Worm (Caenorhabditis elegans) whole organism, late embryonic: ENCODE results near the gene F37H8.6.

Experiments used
- C08G9.2 ChIP-seq: sonication (generic microtip); optimal IDR thresholded peaks from 2 replicates; lab custom pipeline; 2016; ENCODE audit warnings: mild to moderate bottlenecking, missing genetic modification characterization, moderate library complexity, missing compliant biosample characterization
- C38D4.7 ChIP-seq: fragments of 200-800 bp; sonication (Bioruptor generic); optimal IDR thresholded peaks from 2 replicates; lab custom pipeline; 2018; ENCODE audit warnings: mild to moderate bottlenecking, missing genetic modification characterization, moderate library complexity, missing compliant biosample characterization
- K09A11.1 ChIP-seq: sonication (generic microtip); optimal IDR thresholded peaks from 2 replicates; lab custom pipeline; 2017; ENCODE audit warnings: antibody characterized with exemption, mild to moderate bottlenecking, missing genetic modification characterization, missing compliant biosample characterization; ENCODE audit not compliant: insufficient read depth
- Y22D7AL.16 ChIP-seq: sonication (generic microtip); optimal IDR thresholded peaks from 2 replicates; lab custom pipeline; 2016; ENCODE audit warnings: missing genetic modification characterization, missing compliant biosample characterization
- ceh-14 ChIP-seq: sonication (generic microtip); optimal IDR thresholded peaks from 2 replicates; lab custom pipeline; 2016; ENCODE audit warnings: missing genotype, missing genetic modification characterization, missing compliant biosample characterization
- ceh-18 ChIP-seq: sonication (generic microtip); optimal IDR thresholded peaks from 2 replicates; lab custom pipeline; 2016; ENCODE audit warnings: missing genetic modification characterization, missing compliant biosample characterization
- ceh-22 ChIP-seq: sonication (generic microtip); optimal IDR thresholded peaks from 2 replicates; lab custom pipeline; 2017; ENCODE audit warnings: missing biosample characterization, missing genetic modification characterization
- ceh-31 ChIP-seq: sonication (generic microtip); optimal IDR thresholded peaks from 2 replicates; lab custom pipeline; 2016; ENCODE audit warnings: missing genetic modification characterization, missing compliant biosample characterization
- ceh-45 ChIP-seq: fragments of 200-800 bp; sonication (Bioruptor generic); IDR thresholded peaks from 2 replicates; pipeline ENCODE4 v1.3.6; 2022; ENCODE audit warnings: missing genetic modification reagents, missing genetic modification characterization, missing compliant biosample characterization
- ceh-6 ChIP-seq: fragments of 200-800 bp; sonication (Bioruptor generic); optimal IDR thresholded peaks from 2 replicates; lab custom pipeline; 2018; ENCODE audit warnings: mild to moderate bottlenecking, missing genetic modification characterization, missing compliant biosample characterization
- che-1 ChIP-seq: sonication (generic microtip); optimal IDR thresholded peaks from 2 replicates; lab custom pipeline; 2016; ENCODE audit warnings: mild to moderate bottlenecking, missing genetic modification characterization, missing compliant biosample characterization
- dmd-4 ChIP-seq: sonication (generic microtip); optimal IDR thresholded peaks from 2 replicates; lab custom pipeline; 2016; ENCODE audit warnings: borderline replicate concordance, missing genetic modification characterization, missing compliant biosample characterization
- dve-1 ChIP-seq: sonication (generic microtip); optimal IDR thresholded peaks from 2 replicates; lab custom pipeline; 2017; ENCODE audit warnings: antibody characterized with exemption, mild to moderate bottlenecking, missing genetic modification characterization, missing compliant biosample characterization
- elt-2 ChIP-seq: sonication (generic microtip); optimal IDR thresholded peaks from 2 replicates; lab custom pipeline; 2016; ENCODE audit warnings: missing genetic modification reagents, missing genetic modification characterization, missing compliant biosample characterization
- fax-1 ChIP-seq: sonication (generic microtip); optimal IDR thresholded peaks from 2 replicates; lab custom pipeline; 2016; ENCODE audit warnings: missing genotype, missing genetic modification characterization, missing compliant biosample characterization
- fkh-10 ChIP-seq: fragments of 150-350 bp; optimal IDR thresholded peaks from 2 replicates; lab custom pipeline; 2014; ENCODE audit warnings: missing biosample characterization, missing genetic modification reagents, missing genetic modification characterization
- fkh-6 ChIP-seq: sonication (generic microtip); optimal IDR thresholded peaks from 2 replicates; lab custom pipeline; 2016; ENCODE audit warnings: missing genetic modification characterization, missing compliant biosample characterization
- hlh-13 ChIP-seq: fragments of 200-800 bp; sonication (Bioruptor generic); optimal IDR thresholded peaks from 2 replicates; lab custom pipeline; 2018; ENCODE audit warnings: mild to moderate bottlenecking, missing genetic modification characterization, missing compliant biosample characterization
- lim-6 ChIP-seq: sonication (generic microtip); optimal IDR thresholded peaks from 2 replicates; lab custom pipeline; 2016; ENCODE audit warnings: missing genetic modification characterization, missing compliant biosample characterization
- lin-11 ChIP-seq: fragments of 200-800 bp; sonication (Bioruptor generic); optimal IDR thresholded peaks from 2 replicates; lab custom pipeline; 2018; ENCODE audit warnings: mild to moderate bottlenecking, missing genetic modification characterization, missing compliant biosample characterization
- madf-2 ChIP-seq: sonication (generic microtip); optimal IDR thresholded peaks from 2 replicates; lab custom pipeline; 2017; ENCODE audit warnings: missing genetic modification characterization, missing compliant biosample characterization
- mec-3 ChIP-seq: sonication (generic microtip); optimal IDR thresholded peaks from 2 replicates; lab custom pipeline; 2016; ENCODE audit warnings: borderline replicate concordance, missing genetic modification characterization, missing compliant biosample characterization
- nfya-1 ChIP-seq: sonication (generic microtip); optimal IDR thresholded peaks from 2 replicates; lab custom pipeline; 2017; ENCODE audit warnings: missing genetic modification characterization, mild to moderate bottlenecking, missing compliant biosample characterization, antibody characterized with exemption, moderate library complexity
- nhr-11 ChIP-seq: fragments of 150-350 bp; optimal IDR thresholded peaks from 2 replicates; lab custom pipeline; 2014; ENCODE audit warnings: missing biosample characterization, missing genetic modification characterization
- nhr-232 ChIP-seq: sonication (generic microtip); optimal IDR thresholded peaks from 2 replicates; lab custom pipeline; 2016; ENCODE audit warnings: missing genetic modification characterization, missing compliant biosample characterization
- pat-9 ChIP-seq: fragments of 200-800 bp; sonication (Bioruptor generic); optimal IDR thresholded peaks from 2 replicates; lab custom pipeline; 2018; ENCODE audit warnings: mild to moderate bottlenecking, missing genetic modification characterization, moderate library complexity, missing compliant biosample characterization
- pha-4 ChIP-seq: fragments of 150-350 bp; optimal IDR thresholded peaks from 2 replicates; lab custom pipeline; 2018; ENCODE audit warnings: missing biosample characterization, missing genetic modification reagents, missing genetic modification characterization
- pros-1 ChIP-seq: fragments of 150-350 bp; optimal IDR thresholded peaks from 2 replicates; lab custom pipeline; 2014; ENCODE audit warnings: missing biosample characterization, missing genetic modification reagents, missing genetic modification characterization
- ref-2 ChIP-seq: sonication (generic microtip); optimal IDR thresholded peaks from 2 replicates; lab custom pipeline; 2016; ENCODE audit warnings: missing genetic modification characterization, missing compliant biosample characterization
- sox-4 ChIP-seq: sonication (generic microtip); optimal IDR thresholded peaks from 2 replicates; lab custom pipeline; 2017; ENCODE audit warnings: mild to moderate bottlenecking, missing genetic modification characterization, inconsistent platforms, missing compliant biosample characterization
- syd-9 ChIP-seq: sonication (generic microtip); optimal IDR thresholded peaks from 2 replicates; lab custom pipeline; 2016; ENCODE audit warnings: mild to moderate bottlenecking, missing genetic modification characterization, moderate library complexity, missing compliant biosample characterization
- tbx-2 ChIP-seq: sonication (generic microtip); optimal IDR thresholded peaks from 2 replicates; lab custom pipeline; 2016; ENCODE audit warnings: missing genetic modification characterization, missing compliant biosample characterization
- ttx-3 ChIP-seq: sonication (generic microtip); optimal IDR thresholded peaks from 2 replicates; lab custom pipeline; 2016; ENCODE audit warnings: missing genetic modification reagents, missing genetic modification characterization, missing compliant biosample characterization
- unc-3 ChIP-seq, 2 experiments: fragments of 200-800 bp in 1 of 2; sonication (Bioruptor generic) in 1 of 2; sonication (generic microtip) in 1 of 2; conservative IDR thresholded peaks in 1 of 2; optimal IDR thresholded peaks in 1 of 2; 2 replicates each; pipeline versions ENCODE4 v1.3.6 to Lab custom; 2016 to 2022; ENCODE audit warnings: missing compliant biosample characterization in 2 of 2, missing genetic modification characterization in 2 of 2, missing genetic modification reagents in 1 of 2
- unc-55 ChIP-seq: sonication (generic microtip); optimal IDR thresholded peaks from 2 replicates; lab custom pipeline; 2017; ENCODE audit warnings: missing biosample characterization, missing genetic modification reagents, missing genetic modification characterization
- ztf-16 ChIP-seq: sonication (generic microtip); optimal IDR thresholded peaks from 2 replicates; lab custom pipeline; 2017; ENCODE audit warnings: missing genetic modification characterization, missing compliant biosample characterization

F37H8.6 gene

ce11 chrII:11184757-11185341 lies 7.6 kb upstream of the F37H8.6 start, which contains the start of gene lir-3 (continued):
- TF ChIP-seq fkh-6 (tag; lab: Kevin White, UChicago) (peak; percentile 39), lim-6 (no peak), pat-9 (tag; lab: Kevin White, UChicago) (no peak), dmd-4 (tag; lab: Kevin White, UChicago) (no peak), ceh-22 (tag; lab: Kevin White, UChicago) (no peak), ceh-6 (GFP tag; lab: Kevin White, UChicago) (no peak), ref-2 (peak; percentile 65), fkh-10 (GFP tag; lab: Kevin White, UChicago) (no peak), ceh-18 (tag; lab: Kevin White, UChicago) (peak; percentile 39), madf-2 (tag; lab: Kevin White, UChicago) (no peak), lin-11 (tag; lab: Kevin White, UChicago) (no peak), ttx-3 (no peak), sox-4 (tag; lab: Kevin White, UChicago) (no peak), nhr-232 (tag; lab: Kevin White, UChicago) (no peak), Y22D7AL.16 (tag; lab: Kevin White, UChicago) (no peak)

DNA sequence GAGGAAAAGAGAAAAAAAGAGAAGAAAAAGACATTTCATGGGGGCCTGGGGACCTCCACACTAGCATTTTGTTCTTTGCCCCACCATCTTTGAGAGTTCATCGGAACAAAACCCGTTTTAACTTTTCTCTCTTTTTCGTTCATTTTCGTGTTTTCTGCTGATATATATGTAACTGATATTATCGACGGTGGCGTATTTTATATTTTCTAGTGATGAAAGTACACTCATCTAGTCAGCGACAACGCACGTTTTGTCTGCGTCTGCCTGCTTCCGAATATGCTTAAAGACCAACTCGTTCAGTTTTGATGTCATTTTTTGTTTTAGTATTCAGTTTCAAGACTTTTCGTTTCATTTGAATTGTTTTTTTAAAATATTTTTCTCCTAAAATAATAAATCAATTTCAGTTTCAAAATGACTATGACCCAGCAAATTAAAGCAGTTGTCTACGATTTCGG lies 4.0 kb upstream of the F37H8.6 start, which contains the start of gene bigr-1:
TSS of gene bigr-1 (plus strand) at position 405 of the 455 bp plus-strand sequence.
- no peak for TF ChIP-seq ztf-16
- TF ChIP-seq pros-1, result no peak
- no peak for TF ChIP-seq fkh-10 (GFP tag; lab: Kevin White, UChicago)
- TF ChIP-seq ceh-14, result no peak
- TF ChIP-seq lim-6, result no peak
- no peak for TF ChIP-seq ttx-3
- TF ChIP-seq elt-2, result no peak

- TF ChIP-seq nfya-1 (tag; lab: Kevin White, UChicago) (no peak), tbx-2 (tag; lab: Kevin White, UChicago) (no peak), madf-2 (tag; lab: Kevin White, UChicago) (no peak), fkh-6 (tag; lab: Kevin White, UChicago) (no peak), pha-4 (tag; lab: Kevin White, UChicago) (no peak), nhr-11 (no peak), syd-9 (no peak), ceh-31 (tag; lab: Kevin White, UChicago) (no peak), mec-3 (tag; lab: Kevin White, UChicago) (no peak), che-1 (no peak), dve-1 (tag; lab: Kevin White, UChicago) (no peak)
Measured at ce11 chrII:11178737-11179136, 1.5 kb upstream of the F37H8.6 start.

DNA sequence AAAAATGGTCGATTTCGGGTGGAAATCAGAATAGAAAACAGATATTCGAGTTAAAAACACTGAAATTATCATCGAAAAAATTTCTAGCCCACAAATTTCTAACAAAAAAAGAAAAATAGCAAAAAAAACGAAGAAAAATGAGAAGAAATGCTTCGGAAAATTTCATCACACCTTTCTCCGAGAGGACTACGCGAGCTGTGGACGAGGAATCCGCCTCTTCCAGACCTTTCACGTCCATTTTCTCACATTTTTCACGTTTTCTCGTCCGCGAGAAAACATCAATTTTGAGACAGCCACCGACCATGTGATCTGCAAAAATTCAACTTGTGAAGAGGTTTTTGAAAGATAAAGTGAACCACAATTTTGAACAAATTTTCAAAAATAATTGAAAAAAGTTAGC lies 835 bp downstream of the F37H8.6 start:
- peak; percentile 17 for TF ChIP-seq tbx-2 (tag; lab: Kevin White, UChicago)
- TF ChIP-seq C08G9.2 (tag; lab: Kevin White, UChicago), result no peak
- TF ChIP-seq fax-1 (tag; lab: Kevin White, UChicago), result no peak
- no peak for TF ChIP-seq elt-2
- TF ChIP-seq unc-55 (GFP tag; lab: Kevin White, UChicago), result no peak

DNA sequence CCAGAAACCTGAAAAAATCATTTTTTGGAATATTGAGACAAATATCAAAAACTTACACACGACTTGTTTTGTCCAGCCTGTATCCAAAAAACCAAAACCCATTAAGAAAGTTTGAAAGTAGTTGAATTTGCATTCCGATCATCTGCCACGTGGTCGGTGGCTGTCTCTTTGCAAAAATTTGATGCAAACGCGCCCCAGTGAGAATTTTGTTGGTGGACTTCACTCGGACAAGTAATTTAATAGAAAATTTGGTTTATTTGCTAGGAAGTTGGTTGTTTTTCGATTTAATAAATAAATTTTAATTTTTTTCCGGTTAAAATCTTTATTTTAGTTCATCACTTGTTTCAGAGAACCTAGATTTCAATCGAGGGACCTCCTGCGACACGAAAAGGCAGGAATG lies 1.9 kb downstream of the F37H8.6 start:
- TF ChIP-seq C38D4.7 (no peak), K09A11.1 (no peak), nhr-232 (tag; lab: Kevin White, UChicago) (no peak), unc-3 (GFP tag; conservative IDR thresholded peaks at IDR 0.05; lab: Robert Waterston, UW) (no peak), unc-3 (tag; optimal IDR thresholded peaks at IDR 0.05; lab: Kevin White, UChicago) (no peak), ceh-45 (no peak), ceh-22 (tag; lab: Kevin White, UChicago) (no peak), hlh-13 (no peak)
